Fruit fly (Drosophila melanogaster) S2 (cell line): Measurements from ENCODE around the gene CG43318.

ENCODE experiments used
- CG8478 ChIP-seq: fragments of >200 bp; optimal IDR thresholded peaks from 2 replicates; lab custom pipeline; 2018
- CTCF ChIP-seq, 2 experiments: fragments of >200 bp; optimal IDR thresholded peaks; 2 replicates each; lab custom pipeline; 2018

DNA sequence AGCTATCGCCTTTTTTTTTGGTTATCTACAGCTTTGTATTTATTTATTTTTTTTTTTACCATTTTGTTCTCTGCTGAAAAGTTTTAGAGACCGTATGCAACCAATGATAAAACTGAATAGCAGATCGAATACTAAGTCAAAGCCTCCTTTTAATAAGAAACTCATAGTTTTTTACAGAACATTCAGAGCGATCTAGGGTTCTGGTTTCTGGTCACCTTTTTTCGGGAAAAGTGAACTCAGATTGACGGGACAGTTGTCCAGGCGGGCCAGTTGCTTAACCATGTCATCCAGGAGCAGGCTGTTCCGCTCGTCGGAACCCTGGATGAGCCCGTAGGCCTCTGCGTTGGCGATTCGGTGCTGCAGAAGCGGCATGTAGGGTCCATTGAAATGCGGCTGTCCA, at the start of gene CG43318:
- TF ChIP-seq CG8478 (lab: Kevin White, UChicago) (no peak), CTCF (optimal IDR thresholded peaks at IDR 0.05; lab: Kevin White, UChicago) (no peak)
